Fruit fly (Drosophila melanogaster) S2 (cell line): ENCODE measurements around the gene eya.

Experiments used
- CG8478 ChIP-seq: fragments of >200 bp; optimal IDR thresholded peaks from 2 replicates; lab custom pipeline; 2018
- CTCF ChIP-seq, 2 experiments: fragments of >200 bp; optimal IDR thresholded peaks; 2 replicates each; lab custom pipeline; 2018

- TF ChIP-seq CG8478 (lab: Kevin White, UChicago): no peak
- TF ChIP-seq CTCF (optimal IDR thresholded peaks at IDR 0.05; lab: Kevin White, UChicago): no peak
Observed at dm6 chr2L:6559131-6559530, 12.4 kb upstream of the eya start, which contains the start of gene COX5BL.
